Fruit fly (Drosophila melanogaster) whole organism, embryonic: ENCODE results near the gene PH4alphaEFB.

Experiments
- Antp ChIP-seq: fragments of 200-800 bp; sonication (Bioruptor generic); optimal IDR thresholded peaks from 3 replicates; lab custom pipeline; 2016; ENCODE audit warnings: missing biosample characterization, missing genetic modification characterization
- CG10274 ChIP-seq: fragments of 200-800 bp; sonication (Bioruptor generic); optimal IDR thresholded peaks from 3 replicates; lab custom pipeline; 2017; ENCODE audit warnings: missing biosample characterization, mild to moderate bottlenecking, missing genetic modification characterization
- CG10959 ChIP-seq: fragments of 200-800 bp; sonication (Bioruptor generic); IDR thresholded peaks from 2 replicates; pipeline ENCODE4 v1.3.6; 2022; ENCODE audit warnings: missing biosample characterization, missing genetic modification characterization
- CG10979 ChIP-seq: fragments of 200-800 bp; sonication (Bioruptor generic); optimal IDR thresholded peaks from 2 replicates; lab custom pipeline; 2018; ENCODE audit warnings: missing biosample characterization, mild to moderate bottlenecking, missing genetic modification characterization, moderate library complexity
- CG11695 ChIP-seq: fragments of 200-800 bp; sonication (Bioruptor generic); IDR thresholded peaks from 3 replicates; pipeline ENCODE4 v1.3.6; 2022; ENCODE audit warnings: missing biosample characterization, missing genetic modification characterization
- CG12769 ChIP-seq: fragments of 200-800 bp; sonication (Bioruptor generic); optimal IDR thresholded peaks from 2 replicates; lab custom pipeline; 2019; ENCODE audit warnings: missing biosample characterization, mild to moderate bottlenecking, missing genetic modification characterization, moderate library complexity
- CG14667 ChIP-seq: fragments of 200-800 bp; sonication (Bioruptor generic); IDR thresholded peaks from 2 replicates; pipeline ENCODE4 v1.3.6; 2022; ENCODE audit warnings: missing biosample characterization, missing genetic modification characterization
- CG1603 ChIP-seq: fragments of 200-800 bp; sonication (Bioruptor generic); optimal IDR thresholded peaks from 2 replicates; lab custom pipeline; 2019; ENCODE audit warnings: missing biosample characterization, mild to moderate bottlenecking, missing genetic modification characterization, moderate library complexity
- CG16815 ChIP-seq: fragments of 200-800 bp; sonication (Bioruptor generic); optimal IDR thresholded peaks from 3 replicates; lab custom pipeline; 2017; ENCODE audit warnings: missing biosample characterization, mild to moderate bottlenecking, missing genetic modification characterization
- CG17385 ChIP-seq: fragments of 200-800 bp; sonication (Bioruptor generic); optimal IDR thresholded peaks from 3 replicates; lab custom pipeline; 2018; ENCODE audit warnings: missing biosample characterization, mild to moderate bottlenecking, missing genetic modification characterization
- CG18764 ChIP-seq: fragments of 200-800 bp; sonication (Bioruptor generic); optimal IDR thresholded peaks from 3 replicates; lab custom pipeline; 2016; ENCODE audit warnings: missing biosample characterization, missing genetic modification characterization
- CG31388 ChIP-seq: fragments of 200-800 bp; sonication (Bioruptor generic); optimal IDR thresholded peaks from 2 replicates; lab custom pipeline; 2016; ENCODE audit warnings: missing biosample characterization, missing genetic modification characterization
- CG34224 ChIP-seq: fragments of 200-800 bp; sonication (Bioruptor generic); IDR thresholded peaks from 3 replicates; pipeline ENCODE4 v1.3.6; 2022; ENCODE audit warnings: missing biosample characterization, missing genetic modification characterization; ENCODE audit not compliant: partially characterized antibody
- CG4730 ChIP-seq: fragments of 200-800 bp; sonication (Bioruptor generic); IDR thresholded peaks from 2 replicates; pipeline ENCODE4 v1.3.6; 2022; ENCODE audit warnings: missing biosample characterization, missing genetic modification characterization
- CG6683 ChIP-seq: fragments of 200-800 bp; sonication (Bioruptor generic); optimal IDR thresholded peaks from 2 replicates; lab custom pipeline; 2017; ENCODE audit warnings: missing biosample characterization, mild to moderate bottlenecking, missing genetic modification characterization, missing genetic modification reagents
- CG9876 ChIP-seq: fragments of 200-800 bp; sonication (Bioruptor generic); optimal IDR thresholded peaks from 2 replicates; lab custom pipeline; 2016; ENCODE audit warnings: missing biosample characterization, missing genetic modification characterization
- CHES-1-like ChIP-seq: fragments of 200-800 bp; sonication (Bioruptor generic); optimal IDR thresholded peaks from 2 replicates; lab custom pipeline; 2016; ENCODE audit warnings: missing biosample characterization, missing genetic modification characterization
- D19A ChIP-seq: fragments of 200-800 bp; optimal IDR thresholded peaks from 3 replicates; lab custom pipeline; 2019; ENCODE audit warnings: missing biosample characterization, mild to moderate bottlenecking, missing genetic modification characterization, moderate library complexity
- Dad ChIP-seq: fragments of 200-800 bp; sonication (Bioruptor generic); optimal IDR thresholded peaks from 3 replicates; lab custom pipeline; 2016; ENCODE audit warnings: missing biosample characterization, missing genetic modification characterization
- Dip2 ChIP-seq: fragments of 200-800 bp; sonication (Bioruptor generic); IDR thresholded peaks from 2 replicates; pipeline ENCODE4 v1.3.6; 2022; ENCODE audit warnings: missing biosample characterization, missing genetic modification characterization
- Gug ChIP-seq: fragments of 200-800 bp; sonication (Bioruptor generic); IDR thresholded peaks from 4 replicates; pipeline ENCODE4 v1.3.6; 2022; ENCODE audit warnings: missing biosample characterization, missing genetic modification characterization
- H2.0 ChIP-seq: fragments of 200-800 bp; sonication (Bioruptor generic); IDR thresholded peaks from 2 replicates; pipeline ENCODE4 v1.3.6; 2022; ENCODE audit warnings: missing biosample characterization, missing genetic modification characterization
- HLH4C ChIP-seq: fragments of 200-800 bp; sonication (Bioruptor generic); IDR thresholded peaks from 3 replicates; pipeline ENCODE4 v1.3.6; 2022; ENCODE audit warnings: missing biosample characterization, missing genetic modification characterization; ENCODE audit not compliant: partially characterized antibody
- MTF-1 ChIP-seq: fragments of 200-800 bp; sonication (Bioruptor generic); optimal IDR thresholded peaks from 2 replicates; lab custom pipeline; 2018; ENCODE audit warnings: missing biosample characterization, mild to moderate bottlenecking, missing genetic modification characterization, borderline replicate concordance
- Max ChIP-seq: fragments of 200-800 bp; sonication (Bioruptor generic); optimal IDR thresholded peaks from 2 replicates; lab custom pipeline; 2016; ENCODE audit warnings: missing biosample characterization, mild to moderate bottlenecking, missing genetic modification characterization
- NfI ChIP-seq: fragments of 200-800 bp; sonication (Bioruptor generic); optimal IDR thresholded peaks from 3 replicates; lab custom pipeline; 2018; ENCODE audit warnings: missing biosample characterization, mild to moderate bottlenecking, missing genetic modification characterization, moderate library complexity
- Side ChIP-seq: fragments of 200-800 bp; sonication (Bioruptor generic); optimal IDR thresholded peaks from 2 replicates; lab custom pipeline; 2016; ENCODE audit warnings: missing biosample characterization, missing genetic modification characterization
- abd-A ChIP-seq: fragments of 200-800 bp; sonication (Bioruptor generic); optimal IDR thresholded peaks from 3 replicates; lab custom pipeline; 2019; ENCODE audit warnings: missing biosample characterization, mild to moderate bottlenecking, missing genetic modification characterization, moderate library complexity
- ash1 ChIP-seq: fragments of 200-800 bp; sonication (Bioruptor generic); optimal IDR thresholded peaks from 2 replicates; lab custom pipeline; 2018; ENCODE audit warnings: missing biosample characterization, mild to moderate bottlenecking, missing genetic modification characterization
- az2 ChIP-seq: fragments of 200-800 bp; sonication (Bioruptor generic); optimal IDR thresholded peaks from 3 replicates; lab custom pipeline; 2016; ENCODE audit warnings: missing biosample characterization, missing genetic modification characterization
- bcd ChIP-seq: fragments of 200-800 bp; sonication (Bioruptor generic); optimal IDR thresholded peaks from 2 replicates; lab custom pipeline; 2017; ENCODE audit warnings: missing biosample characterization, mild to moderate bottlenecking, missing genetic modification characterization
- chinmo ChIP-seq: fragments of 200-800 bp; sonication (Bioruptor generic); IDR thresholded peaks from 4 replicates; pipeline ENCODE4 v1.3.6; 2022; ENCODE audit warnings: missing biosample characterization, missing genetic modification characterization; ENCODE audit not compliant: partially characterized antibody
- dmrt99B ChIP-seq: fragments of 200-800 bp; sonication (Bioruptor generic); optimal IDR thresholded peaks from 2 replicates; lab custom pipeline; 2018; ENCODE audit warnings: missing biosample characterization, mild to moderate bottlenecking, missing genetic modification characterization, moderate library complexity
- dysf ChIP-seq: fragments of 200-800 bp; sonication (Bioruptor generic); IDR thresholded peaks from 3 replicates; pipeline ENCODE4 v1.3.6; 2022; ENCODE audit warnings: missing biosample characterization, missing genetic modification characterization
- emc ChIP-seq: fragments of 200-800 bp; sonication (Bioruptor generic); optimal IDR thresholded peaks from 2 replicates; lab custom pipeline; 2016; ENCODE audit warnings: missing biosample characterization, missing genetic modification characterization
- ewg ChIP-seq: fragments of 200-800 bp; sonication (Bioruptor generic); optimal IDR thresholded peaks from 3 replicates; lab custom pipeline; 2017; ENCODE audit warnings: mild to moderate bottlenecking, missing biosample characterization, missing genetic modification reagents, missing genetic modification characterization
- gem ChIP-seq: fragments of 200-800 bp; sonication (Bioruptor generic); optimal IDR thresholded peaks from 2 replicates; lab custom pipeline; 2019; ENCODE audit warnings: missing biosample characterization, mild to moderate bottlenecking, missing genetic modification characterization, moderate library complexity
- grn ChIP-seq: fragments of 200-800 bp; sonication (Bioruptor generic); optimal IDR thresholded peaks from 3 replicates; lab custom pipeline; 2017; ENCODE audit warnings: missing biosample characterization, missing genetic modification characterization
- gsb ChIP-seq: fragments of 200-800 bp; sonication (Bioruptor generic); IDR thresholded peaks from 2 replicates; pipeline ENCODE4 v1.3.6; 2022; ENCODE audit warnings: missing biosample characterization, missing genetic modification characterization
- h ChIP-seq: fragments of >200 bp; optimal IDR thresholded peaks from 2 replicates; lab custom pipeline; 2017
- hkb ChIP-seq, 2 experiments: fragments of 200-800 bp in 1 of 2; fragments of >200 bp in 1 of 2; sonication (Bioruptor generic) in 1 of 2; IDR thresholded peaks in 1 of 2; optimal IDR thresholded peaks in 1 of 2; 2 replicates each; pipeline versions ENCODE4 v1.3.6 to Lab custom; 2017 to 2022; ENCODE audit warnings: missing biosample characterization in 1 of 2, missing genetic modification characterization in 1 of 2
- hth ChIP-seq: fragments of >200 bp; optimal IDR thresholded peaks from 2 replicates; lab custom pipeline; 2017; ENCODE audit warnings: inconsistent platforms
- maf-S ChIP-seq: fragments of 200-800 bp; sonication (Bioruptor generic); optimal IDR thresholded peaks from 2 replicates; lab custom pipeline; 2016; ENCODE audit warnings: missing biosample characterization, missing genetic modification characterization
- pum ChIP-seq: fragments of 200-800 bp; sonication (Bioruptor generic); optimal IDR thresholded peaks from 2 replicates; lab custom pipeline; 2016; ENCODE audit warnings: missing biosample characterization, missing genetic modification characterization
- run ChIP-seq: fragments of 200-800 bp; sonication (Bioruptor generic); optimal IDR thresholded peaks from 3 replicates; lab custom pipeline; 2018; ENCODE audit warnings: missing biosample characterization, mild to moderate bottlenecking, missing genetic modification characterization
- scrt ChIP-seq: fragments of 200-800 bp; sonication (Bioruptor generic); optimal IDR thresholded peaks from 2 replicates; lab custom pipeline; 2018; ENCODE audit warnings: missing biosample characterization, mild to moderate bottlenecking, missing genetic modification characterization, moderate library complexity
- sob ChIP-seq: fragments of 200-800 bp; sonication (Bioruptor generic); IDR thresholded peaks from 2 replicates; pipeline ENCODE4 v1.3.6; 2022; ENCODE audit warnings: missing biosample characterization, missing genetic modification characterization
- stc ChIP-seq: fragments of 200-800 bp; sonication (Bioruptor generic); IDR thresholded peaks from 2 replicates; pipeline ENCODE4 v1.3.6; 2022; ENCODE audit warnings: missing biosample characterization, missing genetic modification characterization
- tin ChIP-seq: fragments of 200-800 bp; sonication (Bioruptor generic); optimal IDR thresholded peaks from 3 replicates; lab custom pipeline; 2016; ENCODE audit warnings: missing biosample characterization, missing genetic modification characterization
- trem ChIP-seq: fragments of 200-800 bp; optimal IDR thresholded peaks from 3 replicates; lab custom pipeline; 2019; ENCODE audit warnings: missing biosample characterization, mild to moderate bottlenecking, missing genetic modification characterization, moderate library complexity

The PH4alphaEFB gene

DNA sequence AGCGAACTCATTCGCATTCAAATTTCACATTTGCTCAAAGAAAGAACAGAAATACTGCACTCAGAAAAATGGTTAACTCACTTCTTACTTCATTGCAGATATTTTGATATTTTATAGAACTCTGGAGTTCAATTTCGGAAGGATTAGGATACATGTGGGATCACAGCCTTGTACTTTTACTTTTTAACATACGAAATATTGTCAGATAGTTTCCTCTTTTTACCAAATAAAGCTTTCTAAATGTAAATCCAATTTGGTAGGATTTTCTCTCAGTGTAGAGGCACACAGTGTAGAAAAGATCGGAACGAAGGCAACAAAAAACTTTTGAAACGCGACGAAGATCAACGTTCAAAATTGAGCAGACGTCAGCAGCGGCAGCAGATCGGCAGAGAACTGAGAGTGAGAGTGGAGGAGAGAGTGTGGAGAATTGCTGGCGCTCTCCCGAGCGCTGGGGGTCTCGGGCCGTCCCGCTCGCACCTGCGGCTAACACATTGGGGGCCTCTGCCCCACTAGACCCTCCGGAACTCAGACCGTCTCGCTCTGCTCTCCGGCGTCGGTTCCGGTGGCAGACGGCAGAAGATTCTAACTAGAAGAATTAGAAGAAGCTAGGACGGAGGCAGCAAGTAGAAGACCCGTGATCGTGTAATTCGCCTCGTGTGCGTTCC, 66.3 kb downstream of the PH4alphaEFB start, which contains the start of gene tmod (continued):
- TF ChIP-seq Side (GFP tag; lab: Kevin White, UChicago) (peak; percentile 3), CG31388 (GFP tag; lab: Kevin White, UChicago) (no peak), pum (GFP tag; lab: Kevin White, UChicago) (peak; percentile 28), HLH4C (GFP tag; lab: Robert Waterston, UW) (no peak), Gug (no peak), CG10959 (GFP tag; lab: Robert Waterston, UW) (no peak), CG17385 (GFP tag; lab: Kevin White, UChicago) (peak; percentile 45), Max (GFP tag; lab: Kevin White, UChicago) (peak; percentile 20), stc (GFP tag; lab: Robert Waterston, UW) (0 out of 2 replicates have a peak, but pooled peaks have one; percentile 6), ewg (GFP tag; lab: Kevin White, UChicago) (peak; percentile 45), abd-A (tag; lab: Kevin White, UChicago) (no peak), bcd (GFP tag; lab: Kevin White, UChicago) (peak; percentile 59), D19A (tag; lab: Kevin White, UChicago) (peak; percentile 54), trem (tag; lab: Kevin White, UChicago) (peak; percentile 59), maf-S (GFP tag; lab: Kevin White, UChicago) (peak; percentile 31), tin (GFP tag; lab: Kevin White, UChicago) (peak; percentile 34), run (peak; percentile 31), CG16815 (GFP tag; lab: Kevin White, UChicago) (peak; percentile 18), CG10274 (GFP tag; lab: Kevin White, UChicago) (peak; percentile 8), CG11695 (no peak), CG4730 (GFP tag; lab: Robert Waterston, UW) (no peak), CG1603 (peak; percentile 45), dmrt99B (tag; lab: Kevin White, UChicago) (peak; percentile 80), gsb (GFP tag; lab: Robert Waterston, UW) (no peak), CG6683 (GFP tag; lab: Kevin White, UChicago) (no peak), h (lab: Kevin White, UChicago) (no peak), scrt (no peak), ash1 (no peak), sob (GFP tag; lab: Robert Waterston, UW) (peak; percentile 34; the same call in 1 of the 2 replicates), CG10979 (tag; lab: Kevin White, UChicago) (peak; percentile 78), emc (GFP tag; lab: Kevin White, UChicago) (no peak), CG14667 (GFP tag; lab: Robert Waterston, UW) (no peak), NfI (GFP tag; lab: Kevin White, UChicago) (peak; percentile 1), CHES-1-like (GFP tag; lab: Kevin White, UChicago) (no peak), az2 (GFP tag; lab: Kevin White, UChicago) (peak; percentile 58), CG18764 (GFP tag; lab: Kevin White, UChicago) (no peak), Antp (GFP tag; lab: Kevin White, UChicago) (peak; percentile 6), hkb (optimal IDR thresholded peaks at IDR 0.05; lab: Kevin White, UChicago) (no peak), hkb (GFP tag; IDR thresholded peaks at IDR 0.05; lab: Robert Waterston, UW) (peak; percentile 49; the same call in 1 of the 2 replicates), MTF-1 (GFP tag; lab: Kevin White, UChicago) (no peak), CG12769 (peak; percentile 28), dysf (GFP tag; lab: Robert Waterston, UW) (peak; percentile 51; the same call in 1 of the 3 replicates), Dad (GFP tag; lab: Kevin White, UChicago) (peak; percentile 7), Dip2 (GFP tag; lab: Robert Waterston, UW) (no peak), CG34224 (GFP tag; lab: Robert Waterston, UW) (peak; percentile 57), gem (tag; lab: Kevin White, UChicago) (peak; percentile 80), chinmo (GFP tag; lab: Robert Waterston, UW) (0 out of 4 replicates have a peak, but pooled peaks have one; percentile 64), grn (GFP tag; lab: Kevin White, UChicago) (no peak), hth (lab: Kevin White, UChicago) (no peak), H2.0 (GFP tag; lab: Robert Waterston, UW) (0 out of 2 replicates have a peak, but pooled peaks have one; percentile 39), CG9876 (GFP tag; lab: Kevin White, UChicago) (no peak)
